Worm (Caenorhabditis elegans) whole organism, L4/young adult: ENCODE data around the gene fdgt-2.

Experiments
- W03F9.2 ChIP-seq: fragments of 150-350 bp; optimal IDR thresholded peaks from 2 replicates; lab custom pipeline; 2014; ENCODE audit warnings: missing biosample characterization, missing genetic modification characterization
- dao-5 ChIP-seq: sonication (generic microtip); optimal IDR thresholded peaks from 2 replicates; lab custom pipeline; 2016; ENCODE audit warnings: missing genotype, missing genetic modification characterization, moderate library complexity, missing compliant biosample characterization
- him-1 ChIP-seq: sonication (generic microtip); optimal IDR thresholded peaks from 2 replicates; lab custom pipeline; 2016; ENCODE audit warnings: missing genotype, missing genetic modification reagents, missing genetic modification characterization, missing compliant biosample characterization

ce11 chrII:8381197-8381596, 36.2 kb upstream of the fdgt-2 start, which contains the start of gene F49E12.12:
- TF ChIP-seq him-1 (tag; lab: Kevin White, UChicago), result no peak
- no peak for TF ChIP-seq W03F9.2 (tag; lab: Kevin White, UChicago)
- no peak for TF ChIP-seq dao-5 (tag; lab: Kevin White, UChicago)
